Worm (Caenorhabditis elegans): ENCODE results near the gene set-2.

- TF ChIP-seq tra-4 (tag; optimal IDR thresholded peaks at IDR 0.05) (no peak), ceh-13 (GFP tag; optimal IDR thresholded peaks at IDR 0.05) (no peak), tbx-37 (GFP tag; conservative IDR thresholded peaks at IDR 0.05) (no peak), ama-1 (optimal IDR thresholded peaks at IDR 0.05) (no peak), tbx-11 (GFP tag; IDR thresholded peaks at IDR 0.05) (no peak), sea-1 (GFP tag; conservative IDR thresholded peaks at IDR 0.05) (no peak), hnd-1 (tag; optimal IDR thresholded peaks at IDR 0.05) (no peak), ceh-36 (tag; optimal IDR thresholded peaks at IDR 0.05) (no peak), B0310.2 (tag; optimal IDR thresholded peaks at IDR 0.05) (no peak), pes-1 (GFP tag; IDR thresholded peaks at IDR 0.05) (no peak), hmbx-1 (tag; optimal IDR thresholded peaks at IDR 0.05) (no peak)
These were observed 32.4 kb upstream of the set-2 start, which contains the start of gene vps-22 for ce11 chrIII:4962393-4962792.
